Worm (Caenorhabditis elegans) whole organism, young adult: ENCODE measurements around the gene srxa-1.

Source experiments
- B0019.2 ChIP-seq: fragments of 200-800 bp; sonication (Bioruptor generic); conservative IDR thresholded peaks from 2 replicates; pipeline ENCODE4 v1.3.6; 2022; ENCODE audit warnings: missing genetic modification reagents, missing genetic modification characterization, missing compliant biosample characterization
- C06A6.2 ChIP-seq: fragments of 200-800 bp; sonication (Bioruptor generic); conservative IDR thresholded peaks from 2 replicates; pipeline ENCODE4 v1.3.6; 2022; ENCODE audit warnings: missing genetic modification characterization, missing compliant biosample characterization
- F22D6.2 ChIP-seq: sonication (generic microtip); optimal IDR thresholded peaks from 2 replicates; lab custom pipeline; 2016; ENCODE audit warnings: mild to moderate bottlenecking, missing genetic modification characterization, missing compliant biosample characterization
- F39B2.1 ChIP-seq: fragments of 200-800 bp; sonication (Bioruptor generic); IDR thresholded peaks from 2 replicates; pipeline ENCODE4 v1.3.6; 2022; ENCODE audit warnings: missing genetic modification reagents, missing genetic modification characterization, missing compliant biosample characterization
- F57C9.4 ChIP-seq: sonication (generic microtip); optimal IDR thresholded peaks from 2 replicates; lab custom pipeline; 2017; ENCODE audit warnings: mild to moderate bottlenecking, missing genetic modification characterization, missing compliant biosample characterization
- K11D2.4 ChIP-seq: fragments of 200-800 bp; sonication (Bioruptor generic); IDR thresholded peaks from 2 replicates; pipeline ENCODE4 v1.3.6; 2022; ENCODE audit warnings: missing genetic modification reagents, missing genetic modification characterization, missing compliant biosample characterization
- K12H6.12 ChIP-seq: fragments of 200-800 bp; sonication (Bioruptor generic); optimal IDR thresholded peaks from 2 replicates; lab custom pipeline; 2018; ENCODE audit warnings: mild to moderate bottlenecking, missing genetic modification characterization, missing compliant biosample characterization
- Y56A3A.18 ChIP-seq: fragments of 200-800 bp; sonication (Bioruptor generic); IDR thresholded peaks from 2 replicates; pipeline ENCODE4 v1.3.6; 2022; ENCODE audit warnings: missing genetic modification reagents, missing genetic modification characterization, missing compliant biosample characterization
- ZK185.1 ChIP-seq: sonication (generic microtip); optimal IDR thresholded peaks from 2 replicates; lab custom pipeline; 2016; ENCODE audit warnings: mild to moderate bottlenecking, missing genetic modification characterization, missing compliant biosample characterization; ENCODE audit not compliant: poor library complexity, severe bottlenecking
- aptf-2 ChIP-seq: fragments of 200-800 bp; sonication (Bioruptor generic); conservative IDR thresholded peaks from 2 replicates; pipeline ENCODE4 v1.3.6; 2022; ENCODE audit warnings: missing genetic modification reagents, missing genetic modification characterization, missing compliant biosample characterization
- atf-7 ChIP-seq: sonication (generic microtip); optimal IDR thresholded peaks from 2 replicates; lab custom pipeline; 2017; ENCODE audit warnings: mild to moderate bottlenecking, missing genetic modification characterization, missing compliant biosample characterization
- athp-1 ChIP-seq: sonication (generic microtip); optimal IDR thresholded peaks from 2 replicates; lab custom pipeline; 2017; ENCODE audit warnings: mild to moderate bottlenecking, missing genetic modification characterization, missing compliant biosample characterization
- attf-3 ChIP-seq: fragments of 200-800 bp; sonication (Bioruptor generic); conservative IDR thresholded peaks from 2 replicates; pipeline ENCODE4 v1.3.6; 2022; ENCODE audit warnings: missing genetic modification reagents, missing genetic modification characterization, missing compliant biosample characterization
- cebp-1 ChIP-seq, 2 experiments: fragments of 200-800 bp in 1 of 2; sonication (Bioruptor generic) in 1 of 2; sonication (generic microtip) in 1 of 2; IDR thresholded peaks in 1 of 2; optimal IDR thresholded peaks in 1 of 2; 2 replicates each; pipeline versions ENCODE4 v1.3.6 to Lab custom; 2017 to 2022; ENCODE audit warnings: missing compliant biosample characterization in 2 of 2, missing genetic modification characterization in 2 of 2, mild to moderate bottlenecking in 1 of 2, missing genetic modification reagents in 1 of 2, moderate library complexity in 1 of 2
- ceh-58 ChIP-seq: fragments of 200-800 bp; sonication (Bioruptor generic); IDR thresholded peaks from 2 replicates; pipeline ENCODE4 v1.3.6; 2022; ENCODE audit warnings: missing genetic modification characterization, missing compliant biosample characterization
- ceh-91 ChIP-seq: fragments of 200-800 bp; sonication (Bioruptor generic); IDR thresholded peaks from 2 replicates; pipeline ENCODE4 v1.3.6; 2022; ENCODE audit warnings: missing genetic modification reagents, missing genetic modification characterization, missing compliant biosample characterization
- egrh-3 ChIP-seq: fragments of 200-800 bp; sonication (Bioruptor generic); IDR thresholded peaks from 2 replicates; pipeline ENCODE4 v1.3.6; 2022; ENCODE audit warnings: missing genetic modification reagents, missing genetic modification characterization, missing compliant biosample characterization
- ets-4 ChIP-seq: fragments of 200-800 bp; sonication (Bioruptor generic); optimal IDR thresholded peaks from 2 replicates; lab custom pipeline; 2018; ENCODE audit warnings: mild to moderate bottlenecking, missing genetic modification characterization, missing compliant biosample characterization
- hlh-26 ChIP-seq: fragments of 200-800 bp; sonication (Bioruptor generic); conservative IDR thresholded peaks from 2 replicates; pipeline ENCODE4 v1.3.6; 2022; ENCODE audit warnings: missing genetic modification reagents, missing genetic modification characterization, missing compliant biosample characterization
- hmg-1.2 ChIP-seq: fragments of 200-800 bp; sonication (Bioruptor generic); IDR thresholded peaks from 2 replicates; pipeline ENCODE4 v1.3.6; 2022; ENCODE audit warnings: missing genetic modification reagents, missing genetic modification characterization, missing compliant biosample characterization
- hrde-1 ChIP-seq: sonication (generic microtip); optimal IDR thresholded peaks from 2 replicates; lab custom pipeline; 2016; ENCODE audit warnings: missing genetic modification characterization, mild to moderate bottlenecking, missing compliant biosample characterization, moderate library complexity, missing genotype, missing genetic modification reagents, borderline replicate concordance
- hsf-1 ChIP-seq: fragments of 200-800 bp; sonication (Bioruptor generic); IDR thresholded peaks from 2 replicates; pipeline ENCODE4 v1.3.6; 2022; ENCODE audit warnings: missing genetic modification reagents, missing genetic modification characterization, missing compliant biosample characterization
- lag-1 ChIP-seq: fragments of 200-800 bp; sonication (Bioruptor generic); IDR thresholded peaks from 2 replicates; pipeline ENCODE4 v1.3.6; 2022; ENCODE audit warnings: missing genetic modification reagents, missing genetic modification characterization, missing compliant biosample characterization
- lin-40 ChIP-seq: sonication (generic microtip); optimal IDR thresholded peaks from 2 replicates; lab custom pipeline; 2016; ENCODE audit warnings: missing genetic modification characterization, mild to moderate bottlenecking, missing compliant biosample characterization, missing genotype, missing genetic modification reagents
- lir-1 ChIP-seq: fragments of 200-800 bp; sonication (Bioruptor generic); conservative IDR thresholded peaks from 2 replicates; pipeline ENCODE4 v1.3.6; 2022; ENCODE audit warnings: missing genetic modification reagents, missing genetic modification characterization, missing compliant biosample characterization
- lsl-1 ChIP-seq: fragments of 200-800 bp; sonication (Bioruptor generic); optimal IDR thresholded peaks from 2 replicates; lab custom pipeline; 2018; ENCODE audit warnings: mild to moderate bottlenecking, missing genetic modification characterization, moderate library complexity, missing compliant biosample characterization
- lsy-27 ChIP-seq: sonication (generic microtip); optimal IDR thresholded peaks from 2 replicates; lab custom pipeline; 2017; ENCODE audit warnings: missing genetic modification characterization, mild to moderate bottlenecking, missing compliant biosample characterization, antibody characterized with exemption, missing genotype, borderline replicate concordance; ENCODE audit not compliant: insufficient read depth
- madf-3 ChIP-seq: fragments of 200-800 bp; sonication (Bioruptor generic); IDR thresholded peaks from 2 replicates; pipeline ENCODE4 v1.3.6; 2022; ENCODE audit warnings: missing genetic modification reagents, missing genetic modification characterization, missing compliant biosample characterization
- madf-6 ChIP-seq: fragments of 200-800 bp; sonication (Bioruptor generic); IDR thresholded peaks from 2 replicates; pipeline ENCODE4 v1.3.6; 2022; ENCODE audit warnings: missing genetic modification reagents, missing genetic modification characterization, missing compliant biosample characterization
- madf-8 ChIP-seq: fragments of 200-800 bp; sonication (Bioruptor generic); conservative IDR thresholded peaks from 2 replicates; pipeline ENCODE4 v1.3.6; 2022; ENCODE audit warnings: missing genetic modification reagents, missing genetic modification characterization, missing compliant biosample characterization
- nfya-2 ChIP-seq: fragments of 200-800 bp; sonication (Bioruptor generic); IDR thresholded peaks from 2 replicates; pipeline ENCODE4 v1.3.6; 2022; ENCODE audit warnings: missing genetic modification reagents, missing genetic modification characterization, missing compliant biosample characterization
- nfyb-1 ChIP-seq: fragments of 200-800 bp; sonication (Bioruptor generic); IDR thresholded peaks from 2 replicates; pipeline ENCODE4 v1.3.6; 2022; ENCODE audit warnings: missing genetic modification reagents, missing genetic modification characterization, missing compliant biosample characterization
- nhr-27 ChIP-seq: fragments of 200-800 bp; sonication (Bioruptor generic); optimal IDR thresholded peaks from 2 replicates; lab custom pipeline; 2018; ENCODE audit warnings: mild to moderate bottlenecking, missing genetic modification characterization, moderate library complexity, missing compliant biosample characterization
- pbrm-1 ChIP-seq: fragments of 200-800 bp; sonication (Bioruptor generic); IDR thresholded peaks from 2 replicates; pipeline ENCODE4 v1.3.6; 2022; ENCODE audit warnings: missing genetic modification reagents, missing genetic modification characterization, missing compliant biosample characterization
- rpc-1 ChIP-seq, 2 experiments: fragments of 150-350 bp in 1 of 2; sonication (generic microtip) in 1 of 2; optimal IDR thresholded peaks; 2 replicates each; lab custom pipeline; 2014 to 2018; ENCODE audit warnings: missing biosample characterization in 1 of 2, missing genetic modification characterization in 1 of 2, missing genetic modification reagents in 1 of 2, missing genotype in 1 of 2
- sea-2 ChIP-seq: fragments of 200-800 bp; sonication (Bioruptor generic); IDR thresholded peaks from 2 replicates; pipeline ENCODE4 v1.3.6; 2022; ENCODE audit warnings: missing genetic modification characterization, missing compliant biosample characterization
- snpc-3.4 ChIP-seq: sonication (generic microtip); optimal IDR thresholded peaks from 2 replicates; lab custom pipeline; 2017; ENCODE audit warnings: missing genetic modification characterization, mild to moderate bottlenecking, missing compliant biosample characterization, antibody characterized with exemption, moderate library complexity, missing genotype, missing genetic modification reagents
- tbp1 ChIP-seq: fragments of 200-800 bp; sonication (Bioruptor generic); optimal IDR thresholded peaks from 2 replicates; lab custom pipeline; 2018; ENCODE audit warnings: mild to moderate bottlenecking, missing genetic modification characterization, missing compliant biosample characterization
- tbx-9 ChIP-seq: sonication (generic microtip); optimal IDR thresholded peaks from 2 replicates; lab custom pipeline; 2016; ENCODE audit warnings: borderline replicate concordance, missing genetic modification characterization, inconsistent platforms, missing compliant biosample characterization
- unc-130 ChIP-seq: sonication (generic microtip); optimal IDR thresholded peaks from 2 replicates; lab custom pipeline; 2016; ENCODE audit warnings: missing genetic modification reagents, missing genetic modification characterization, missing compliant biosample characterization
- zim-3 ChIP-seq: sonication (generic microtip); optimal IDR thresholded peaks from 2 replicates; lab custom pipeline; 2017; ENCODE audit warnings: mild to moderate bottlenecking, missing genetic modification characterization, moderate library complexity, missing compliant biosample characterization
- ztf-6 ChIP-seq: fragments of 200-800 bp; sonication (Bioruptor generic); IDR thresholded peaks from 2 replicates; pipeline ENCODE4 v1.3.6; 2022; ENCODE audit warnings: missing genetic modification reagents, missing genetic modification characterization, missing compliant biosample characterization

Gene srxa-1

DNA sequence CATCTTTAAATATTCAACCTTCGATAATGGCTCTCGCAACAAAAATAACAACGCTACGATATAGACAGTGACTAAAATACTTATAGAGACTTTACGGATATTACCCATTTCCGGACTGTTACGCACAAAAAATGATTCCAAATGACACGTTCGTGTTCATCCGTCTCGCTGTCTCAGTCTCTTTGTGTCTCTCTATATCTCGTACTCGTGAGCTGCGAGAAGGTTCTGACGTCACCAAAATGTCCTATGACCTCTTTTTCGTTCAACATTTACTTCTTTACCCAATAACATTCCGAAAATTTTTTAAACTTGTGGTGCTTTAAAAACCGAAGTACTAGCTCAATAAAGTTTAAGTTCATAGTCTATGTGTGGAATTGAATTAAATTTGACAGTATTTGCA is 21.7 kb upstream of the srxa-1 start:
- TF ChIP-seq pbrm-1 (GFP tag; lab: Robert Waterston, UW) (0 out of 2 replicates have a peak, but pooled peaks have one; percentile 52), F22D6.2 (tag; lab: Kevin White, UChicago) (no peak), egrh-3 (GFP tag; lab: Robert Waterston, UW) (no peak), ceh-58 (GFP tag; lab: Robert Waterston, UW) (no peak), atf-7 (tag; lab: Kevin White, UChicago) (peak; percentile 9), hmg-1.2 (GFP tag; lab: Robert Waterston, UW) (peak; percentile 51; the same call in 1 of the 2 replicates)
- TF ChIP-seq, all 124 proteins: peak for 3

DNA sequence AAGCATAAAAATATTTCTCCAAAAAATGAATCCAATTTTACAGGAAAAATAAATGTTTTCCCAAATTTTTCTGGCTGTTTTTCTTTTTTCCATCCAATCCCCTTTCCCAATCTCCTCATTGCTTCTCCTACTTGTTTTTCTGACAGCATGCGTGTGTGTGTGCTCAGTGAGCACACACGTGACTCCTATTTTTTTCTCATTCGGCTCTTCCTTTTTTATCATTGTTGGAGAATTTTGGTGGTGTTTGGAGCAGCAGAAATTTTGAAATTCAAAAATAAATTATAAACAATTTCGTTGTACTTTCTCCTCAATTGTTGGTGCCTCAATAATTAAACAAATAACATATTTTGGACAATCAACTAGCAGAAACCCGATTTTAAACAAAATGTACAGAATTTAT is 21.2 kb upstream of the srxa-1 start:
- TF ChIP-seq K12H6.12 (tag; lab: Kevin White, UChicago), result peak; percentile 16
- no peak for TF ChIP-seq tbx-9 (tag; lab: Kevin White, UChicago)
- TF ChIP-seq lsy-27 (tag; lab: Kevin White, UChicago), result no peak
- no peak for TF ChIP-seq cebp-1 (GFP tag; IDR thresholded peaks at IDR 0.05; lab: Robert Waterston, UW)
- peak; percentile 14 for TF ChIP-seq cebp-1 (tag; optimal IDR thresholded peaks at IDR 0.05; lab: Kevin White, UChicago)
- TF ChIP-seq athp-1 (tag; lab: Kevin White, UChicago), result no peak
- TF ChIP-seq sea-2, result no peak
- TF ChIP-seq F57C9.4 (tag; lab: Kevin White, UChicago), result no peak

DNA sequence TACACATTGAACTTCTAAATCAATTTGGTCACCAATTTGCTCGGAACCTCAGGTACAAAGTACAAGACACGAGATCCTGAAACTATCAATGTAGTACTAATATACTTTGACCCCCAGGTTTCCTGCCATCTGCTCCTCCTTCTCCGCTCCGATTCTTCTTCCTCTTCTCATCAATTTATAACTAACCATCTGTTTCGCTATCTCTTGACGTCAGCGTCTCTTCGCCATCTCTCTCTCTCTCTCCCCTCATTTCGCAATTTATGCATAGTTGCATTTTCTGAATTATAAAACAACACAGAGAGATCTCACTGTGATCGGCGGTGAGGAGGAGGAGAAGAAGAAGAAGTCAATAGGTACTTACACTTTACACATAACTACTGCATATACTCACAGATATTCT is 20.2 kb upstream of the srxa-1 start:
- TF ChIP-seq zim-3 (no peak), B0019.2 (GFP tag; lab: Robert Waterston, UW) (no peak), C06A6.2 (0 out of 2 replicates have a peak, but pooled peaks have one; percentile 27), nfyb-1 (GFP tag; lab: Robert Waterston, UW) (no peak), F39B2.1 (GFP tag; lab: Robert Waterston, UW) (no peak), lsy-27 (tag; lab: Kevin White, UChicago) (no peak), madf-6 (no peak), hrde-1 (tag; lab: Kevin White, UChicago) (no peak), unc-130 (no peak), nfya-2 (GFP tag; lab: Robert Waterston, UW) (no peak), K11D2.4 (GFP tag; lab: Robert Waterston, UW) (no peak), lag-1 (GFP tag; lab: Robert Waterston, UW) (no peak), K12H6.12 (tag; lab: Kevin White, UChicago) (no peak), hmg-1.2 (GFP tag; lab: Robert Waterston, UW) (peak; percentile 19; the same call in 1 of the 2 replicates), hsf-1 (GFP tag; lab: Robert Waterston, UW) (no peak), cebp-1 (GFP tag; IDR thresholded peaks at IDR 0.05; lab: Robert Waterston, UW) (peak; percentile 81), cebp-1 (tag; optimal IDR thresholded peaks at IDR 0.05; lab: Kevin White, UChicago) (peak; percentile 93), ceh-91 (GFP tag; lab: Robert Waterston, UW) (no peak), hlh-26 (GFP tag; lab: Robert Waterston, UW) (no peak), lsl-1 (GFP tag; lab: Kevin White, UChicago) (no peak), lir-1 (GFP tag; lab: Robert Waterston, UW) (0 out of 2 replicates have a peak, but pooled peaks have one; percentile 15), Y56A3A.18 (GFP tag; lab: Robert Waterston, UW) (no peak), rpc-1 (optimal IDR thresholded peaks at IDR 0.05; lab: Kevin White, UChicago) (no peak), rpc-1 (tag; optimal IDR thresholded peaks at IDR 0.05; lab: Kevin White, UChicago) (no peak), aptf-2 (GFP tag; lab: Robert Waterston, UW) (no peak), madf-8 (GFP tag; lab: Robert Waterston, UW) (no peak), F22D6.2 (tag; lab: Kevin White, UChicago) (no peak), ztf-6 (GFP tag; lab: Robert Waterston, UW) (no peak), tbp1 (no peak), nhr-27 (tag; lab: Kevin White, UChicago) (no peak), lin-40 (tag; lab: Kevin White, UChicago) (no peak), ets-4 (GFP tag; lab: Kevin White, UChicago) (no peak), ZK185.1 (no peak), snpc-3.4 (tag; lab: Kevin White, UChicago) (no peak), madf-3 (GFP tag; lab: Robert Waterston, UW) (no peak), attf-3 (GFP tag; lab: Robert Waterston, UW) (no peak), egrh-3 (GFP tag; lab: Robert Waterston, UW) (no peak)
